Worm (Caenorhabditis elegans) whole organism, L3 larva: ENCODE data around the gene F15B9.6.

Experiments used
- egl-27 ChIP-seq: sonication (generic microtip); optimal IDR thresholded peaks from 4 replicates; lab custom pipeline; 2017; ENCODE audit warnings: missing biosample characterization, missing genetic modification reagents, missing genetic modification characterization
- nfya-1 ChIP-seq: sonication (generic microtip); optimal IDR thresholded peaks from 2 replicates; lab custom pipeline; 2017; ENCODE audit warnings: missing genetic modification characterization, mild to moderate bottlenecking, missing compliant biosample characterization, antibody characterized with exemption, moderate library complexity; ENCODE audit not compliant: insufficient read depth
- nhr-237 ChIP-seq: fragments of 150-350 bp; optimal IDR thresholded peaks from 2 replicates; lab custom pipeline; 2014; ENCODE audit warnings: missing biosample characterization, missing genetic modification characterization
- skn-1 ChIP-seq: fragments of 150-350 bp; optimal IDR thresholded peaks from 2 replicates; lab custom pipeline; 2014; ENCODE audit warnings: missing biosample characterization, missing genetic modification characterization
- snpc-4 ChIP-seq: fragments of 150-350 bp; optimal IDR thresholded peaks from 2 replicates; lab custom pipeline; 2014; ENCODE audit warnings: missing biosample characterization, missing genetic modification characterization
- unc-39 ChIP-seq: sonication (generic microtip); optimal IDR thresholded peaks from 4 replicates; lab custom pipeline; 2017; ENCODE audit warnings: missing biosample characterization, missing genetic modification characterization
- unc-62 ChIP-seq: fragments of 150-350 bp; sonication (generic microtip); optimal IDR thresholded peaks from 4 replicates; lab custom pipeline; 2014; ENCODE audit warnings: missing biosample characterization, missing genetic modification reagents, missing genetic modification characterization

- TF ChIP-seq skn-1 (tag; lab: Kevin White, UChicago) (no peak), unc-62 (GFP tag; lab: Kevin White, UChicago) (no peak), nfya-1 (no peak), snpc-4 (no peak), unc-39 (tag; lab: Kevin White, UChicago) (no peak), nhr-237 (tag; lab: Kevin White, UChicago) (no peak), egl-27 (no peak)
Measured at ce11 chrV:12997422-12997821, 16.5 kb upstream of the F15B9.6 start, which contains the start of gene far-3.
